Fruit fly (Drosophila melanogaster) whole organism, embryonic: ENCODE data around the gene CG3040.

Source experiments
- Abd-B ChIP-seq: fragments of 200-800 bp; sonication (Bioruptor generic); optimal IDR thresholded peaks from 2 replicates; lab custom pipeline; 2018; ENCODE audit warnings: missing biosample characterization, mild to moderate bottlenecking, missing genetic modification characterization, moderate library complexity
- Aef1 ChIP-seq: fragments of 200-800 bp; sonication (Bioruptor generic); IDR thresholded peaks from 3 replicates; pipeline ENCODE4 v1.3.6; 2022; ENCODE audit warnings: missing biosample characterization, missing genetic modification characterization
- BtbVII ChIP-seq: fragments of 200-800 bp; sonication (Bioruptor generic); optimal IDR thresholded peaks from 3 replicates; lab custom pipeline; 2017; ENCODE audit warnings: missing biosample characterization, mild to moderate bottlenecking, missing genetic modification characterization
- CG10431 ChIP-seq: fragments of 200-800 bp; sonication (Bioruptor generic); optimal IDR thresholded peaks from 3 replicates; lab custom pipeline; 2018; ENCODE audit warnings: missing biosample characterization, mild to moderate bottlenecking, missing genetic modification characterization
- CG12071 ChIP-seq: fragments of 200-800 bp; sonication (Bioruptor generic); optimal IDR thresholded peaks from 3 replicates; lab custom pipeline; 2018; ENCODE audit warnings: missing biosample characterization, mild to moderate bottlenecking, missing genetic modification characterization
- CG14710 ChIP-seq: fragments of 200-800 bp; sonication (Bioruptor generic); optimal IDR thresholded peaks from 3 replicates; lab custom pipeline; 2019; ENCODE audit warnings: missing biosample characterization, mild to moderate bottlenecking, missing genetic modification characterization, moderate library complexity
- CG14860 ChIP-seq: fragments of 200-800 bp; sonication (Bioruptor generic); IDR thresholded peaks from 3 replicates; pipeline ENCODE4 v1.3.6; 2022; ENCODE audit warnings: missing biosample characterization, missing genetic modification characterization; ENCODE audit not compliant: partially characterized antibody
- CG17612 ChIP-seq: fragments of 200-800 bp; sonication (Bioruptor generic); IDR thresholded peaks from 2 replicates; pipeline ENCODE4 v1.3.6; 2022; ENCODE audit warnings: missing biosample characterization, missing genetic modification characterization
- CG30020 ChIP-seq: fragments of 200-800 bp; optimal IDR thresholded peaks from 2 replicates; lab custom pipeline; 2019; ENCODE audit warnings: missing biosample characterization, mild to moderate bottlenecking, missing genetic modification characterization, moderate library complexity
- CG30431 ChIP-seq: fragments of 200-800 bp; sonication (Bioruptor generic); optimal IDR thresholded peaks from 2 replicates; lab custom pipeline; 2017; ENCODE audit warnings: missing biosample characterization, missing genetic modification characterization
- CG4707 ChIP-seq: fragments of 200-800 bp; sonication (Bioruptor generic); optimal IDR thresholded peaks from 2 replicates; lab custom pipeline; 2018; ENCODE audit warnings: missing biosample characterization, mild to moderate bottlenecking, missing genetic modification characterization, moderate library complexity
- CG6791 ChIP-seq: fragments of 200-800 bp; sonication (Bioruptor generic); IDR thresholded peaks from 3 replicates; pipeline ENCODE4 v1.3.6; 2022; ENCODE audit warnings: missing biosample characterization, missing genetic modification characterization; ENCODE audit not compliant: partially characterized antibody
- CG6813 ChIP-seq: fragments of 200-800 bp; sonication (Bioruptor generic); optimal IDR thresholded peaks from 2 replicates; lab custom pipeline; 2017; ENCODE audit warnings: missing biosample characterization, missing genetic modification characterization, mild to moderate bottlenecking, moderate library complexity, missing genetic modification reagents
- CG9932 ChIP-seq: fragments of 200-800 bp; sonication (Bioruptor generic); IDR thresholded peaks from 2 replicates; pipeline ENCODE4 v1.3.6; 2022; ENCODE audit warnings: missing biosample characterization, missing genetic modification characterization
- D ChIP-seq, 2 experiments: fragments of 200-800 bp in 1 of 2; fragments of >200 bp in 1 of 2; sonication (Bioruptor generic) in 1 of 2; optimal IDR thresholded peaks; 2 replicates in 1 of 2; 3 replicates in 1 of 2; lab custom pipeline; 2017; ENCODE audit warnings: mild to moderate bottlenecking in 1 of 2, missing biosample characterization in 1 of 2, missing genetic modification characterization in 1 of 2, missing genetic modification reagents in 1 of 2
- Dfd ChIP-seq, 2 experiments: fragments of >200 bp; optimal IDR thresholded peaks; 2 replicates each; lab custom pipeline; 2017; ENCODE audit warnings: missing biosample characterization in 2 of 2, missing genetic modification characterization in 2 of 2
- Doc2 ChIP-seq: fragments of 200-800 bp; sonication (Bioruptor generic); IDR thresholded peaks from 2 replicates; pipeline ENCODE4 v1.3.6; 2022; ENCODE audit warnings: missing biosample characterization, missing genetic modification characterization
- Fer2 ChIP-seq: fragments of 200-800 bp; sonication (Bioruptor generic); optimal IDR thresholded peaks from 2 replicates; lab custom pipeline; 2018; ENCODE audit warnings: missing biosample characterization, mild to moderate bottlenecking, missing genetic modification characterization, moderate library complexity
- HmgD ChIP-seq: fragments of 200-800 bp; sonication (Bioruptor generic); optimal IDR thresholded peaks from 3 replicates; lab custom pipeline; 2016; ENCODE audit warnings: missing biosample characterization, missing genetic modification characterization
- Hsf ChIP-seq: fragments of 200-800 bp; sonication (Bioruptor generic); optimal IDR thresholded peaks from 3 replicates; lab custom pipeline; 2016; ENCODE audit warnings: missing biosample characterization, missing genetic modification characterization
- Jarid2 ChIP-seq: fragments of 200-800 bp; sonication (Bioruptor generic); optimal IDR thresholded peaks from 3 replicates; lab custom pipeline; 2017; ENCODE audit warnings: mild to moderate bottlenecking, missing biosample characterization, missing genetic modification reagents, missing genetic modification characterization
- MBD-R2 ChIP-seq: fragments of 200-800 bp; sonication (Bioruptor generic); IDR thresholded peaks from 2 replicates; pipeline ENCODE4 v1.3.6; 2022; ENCODE audit warnings: missing biosample characterization, missing genetic modification characterization
- NFAT ChIP-seq: fragments of 200-800 bp; sonication (Bioruptor generic); IDR thresholded peaks from 2 replicates; pipeline ENCODE4 v1.3.6; 2022; ENCODE audit warnings: missing biosample characterization, missing genetic modification characterization
- Neu2 ChIP-seq: fragments of 200-800 bp; sonication (Bioruptor generic); optimal IDR thresholded peaks from 3 replicates; lab custom pipeline; 2016; ENCODE audit warnings: missing biosample characterization, missing genetic modification characterization, borderline replicate concordance
- Nf-YC ChIP-seq: fragments of 200-800 bp; optimal IDR thresholded peaks from 3 replicates; lab custom pipeline; 2019; ENCODE audit warnings: missing biosample characterization, mild to moderate bottlenecking, missing genetic modification characterization, moderate library complexity
- Opbp ChIP-seq: fragments of 200-800 bp; sonication (Bioruptor generic); IDR thresholded peaks from 3 replicates; pipeline ENCODE4 v1.3.6; 2022; ENCODE audit warnings: missing biosample characterization, missing genetic modification characterization; ENCODE audit not compliant: partially characterized antibody
- PHDP ChIP-seq: fragments of 200-800 bp; sonication (Bioruptor generic); optimal IDR thresholded peaks from 3 replicates; lab custom pipeline; 2018; ENCODE audit warnings: missing biosample characterization, mild to moderate bottlenecking, missing genetic modification characterization, moderate library complexity
- Taf1 ChIP-seq: fragments of 200-800 bp; sonication (Bioruptor generic); IDR thresholded peaks from 2 replicates; pipeline ENCODE4 v1.3.6; 2022; ENCODE audit warnings: missing biosample characterization, missing genetic modification characterization
- Trl ChIP-seq, 3 experiments: fragments of >200 bp in 2 of 3; fragments of 200-800 bp in 1 of 3; sonication (Bioruptor generic) in 1 of 3; optimal IDR thresholded peaks; 2 replicates in 1 of 3; 3 replicates in 2 of 3; lab custom pipeline; 2016 to 2017; ENCODE audit warnings: missing biosample characterization in 1 of 3, missing genetic modification characterization in 1 of 3
- Vsx1 ChIP-seq: fragments of 200-800 bp; sonication (Bioruptor generic); optimal IDR thresholded peaks from 2 replicates; lab custom pipeline; 2017; ENCODE audit warnings: missing biosample characterization, mild to moderate bottlenecking, missing genetic modification characterization, missing genetic modification reagents
- Xbp1 ChIP-seq: fragments of 200-800 bp; sonication (Bioruptor generic); optimal IDR thresholded peaks from 3 replicates; lab custom pipeline; 2016; ENCODE audit warnings: missing biosample characterization, mild to moderate bottlenecking, missing genetic modification characterization
- cato ChIP-seq: fragments of 200-800 bp; sonication (Bioruptor generic); optimal IDR thresholded peaks from 2 replicates; lab custom pipeline; 2016; ENCODE audit warnings: missing biosample characterization, missing genetic modification characterization, borderline replicate concordance
- chinmo ChIP-seq: fragments of 200-800 bp; sonication (Bioruptor generic); IDR thresholded peaks from 4 replicates; pipeline ENCODE4 v1.3.6; 2022; ENCODE audit warnings: missing biosample characterization, missing genetic modification characterization; ENCODE audit not compliant: partially characterized antibody
- crc ChIP-seq: fragments of 200-800 bp; sonication (Bioruptor generic); optimal IDR thresholded peaks from 2 replicates; lab custom pipeline; 2016; ENCODE audit warnings: missing biosample characterization, missing genetic modification characterization
- dati ChIP-seq: fragments of 200-800 bp; sonication (Bioruptor generic); IDR thresholded peaks from 2 replicates; pipeline ENCODE4 v1.3.6; 2022; ENCODE audit warnings: missing biosample characterization, missing genetic modification characterization
- disco-r ChIP-seq: fragments of 200-800 bp; sonication (Bioruptor generic); optimal IDR thresholded peaks from 2 replicates; lab custom pipeline; 2016; ENCODE audit warnings: missing biosample characterization, missing genetic modification characterization
- ems ChIP-seq: fragments of 200-800 bp; sonication (Bioruptor generic); optimal IDR thresholded peaks from 3 replicates; lab custom pipeline; 2016; ENCODE audit warnings: missing biosample characterization, missing genetic modification characterization
- en ChIP-seq: fragments of 200-800 bp; sonication (Bioruptor generic); optimal IDR thresholded peaks from 2 replicates; lab custom pipeline; 2016; ENCODE audit warnings: missing biosample characterization, missing genetic modification characterization
- insv ChIP-seq, 2 experiments: fragments of 200-800 bp; sonication (Bioruptor generic); optimal IDR thresholded peaks; 3 replicates each; lab custom pipeline; 2016 to 2018; ENCODE audit warnings: missing biosample characterization in 2 of 2, missing genetic modification characterization in 2 of 2
- kni ChIP-seq: fragments of 200-800 bp; sonication (Bioruptor generic); optimal IDR thresholded peaks from 3 replicates; lab custom pipeline; 2017; ENCODE audit warnings: mild to moderate bottlenecking, missing biosample characterization, missing genetic modification reagents, missing genetic modification characterization
- luna ChIP-seq: fragments of 200-800 bp; sonication (Bioruptor generic); optimal IDR thresholded peaks from 2 replicates; lab custom pipeline; 2016; ENCODE audit warnings: missing biosample characterization, missing genetic modification characterization
- phol ChIP-seq: fragments of 200-800 bp; sonication (Bioruptor generic); optimal IDR thresholded peaks from 3 replicates; lab custom pipeline; 2018; ENCODE audit warnings: missing biosample characterization, mild to moderate bottlenecking, missing genetic modification characterization, moderate library complexity
- shn ChIP-seq: fragments of 200-800 bp; sonication (Bioruptor generic); optimal IDR thresholded peaks from 3 replicates; lab custom pipeline; 2016; ENCODE audit warnings: missing biosample characterization, missing genetic modification characterization
- slou ChIP-seq: fragments of 200-800 bp; sonication (Bioruptor generic); optimal IDR thresholded peaks from 3 replicates; lab custom pipeline; 2016; ENCODE audit warnings: missing biosample characterization, missing genetic modification characterization
- sna ChIP-seq: fragments of 200-800 bp; sonication (Bioruptor generic); IDR thresholded peaks from 2 replicates; pipeline ENCODE4 v1.3.6; 2022; ENCODE audit warnings: missing biosample characterization, missing genetic modification characterization; ENCODE audit not compliant: partially characterized antibody
- tx ChIP-seq: fragments of 200-800 bp; sonication (Bioruptor generic); optimal IDR thresholded peaks from 2 replicates; lab custom pipeline; 2016; ENCODE audit warnings: missing biosample characterization, missing genetic modification characterization
- usp ChIP-seq: fragments of >200 bp; optimal IDR thresholded peaks from 2 replicates; lab custom pipeline; 2017; ENCODE audit warnings: missing biosample characterization, missing genetic modification characterization

The CG3040 gene

DNA sequence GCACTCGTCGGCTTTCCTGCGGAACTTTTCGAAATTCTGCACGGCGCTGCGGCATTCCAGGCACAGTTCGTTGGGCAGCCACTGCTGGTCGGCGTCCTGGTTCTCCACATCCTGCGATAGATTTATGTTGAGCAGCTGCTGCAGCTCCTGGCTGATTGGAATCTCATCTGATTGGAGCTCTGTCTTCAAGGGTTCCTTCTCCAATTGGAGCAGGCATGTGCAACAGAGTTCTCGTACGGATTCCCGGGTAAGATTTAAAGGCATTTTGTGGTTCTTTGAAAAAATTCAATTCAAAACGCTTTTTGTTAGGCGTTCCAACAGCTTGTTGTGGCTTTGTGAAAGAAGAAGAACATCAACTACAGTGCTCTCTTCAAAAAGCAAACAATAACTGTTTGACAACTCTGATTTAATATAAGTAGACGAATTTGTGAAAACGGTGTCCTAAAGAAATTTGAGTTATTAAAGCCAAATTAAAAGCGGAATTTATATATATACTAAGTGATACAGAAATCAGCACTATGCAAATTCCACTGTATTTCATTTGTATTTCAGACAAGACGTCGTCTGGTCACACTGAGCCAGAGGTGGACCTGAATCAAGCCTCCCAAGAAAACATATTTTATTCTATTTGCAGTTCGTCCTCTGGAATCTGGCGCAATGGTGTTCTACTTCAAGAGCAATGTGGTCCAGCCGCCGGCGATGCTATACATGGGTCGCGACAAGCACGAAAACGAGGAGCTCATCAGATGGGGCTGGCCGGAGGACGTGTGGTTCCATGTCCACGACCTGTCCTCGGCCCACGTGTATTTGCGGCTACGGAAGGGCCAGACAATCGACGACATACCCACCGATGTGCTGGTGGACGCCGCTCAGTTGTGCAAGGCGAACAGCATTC is 40.4 kb upstream of the CG3040 start, which contains the start of the genes CG3032 and CG4593 (continued):
- TF ChIP-seq kni (GFP tag; lab: Kevin White, UChicago) = no peak
- TF ChIP-seq Neu2 (GFP tag; lab: Kevin White, UChicago) = no peak
- peak; percentile 70 for TF ChIP-seq CG12071
- no peak for TF ChIP-seq CG14860 (GFP tag; lab: Robert Waterston, UW)
- peak; percentile 78 for TF ChIP-seq phol (tag; lab: Kevin White, UChicago)
- TF ChIP-seq CG10431 (GFP tag; lab: Kevin White, UChicago) = no peak
- peak; percentile 42 for TF ChIP-seq CG30020
- TF ChIP-seq Abd-B (GFP tag; lab: Kevin White, UChicago) = peak; percentile 75
- TF ChIP-seq sna (GFP tag; lab: Robert Waterston, UW) = no peak
- peak; percentile 79 for TF ChIP-seq dati (GFP tag; lab: Robert Waterston, UW)
- TF ChIP-seq chinmo (GFP tag; lab: Robert Waterston, UW) = no peak
- TF ChIP-seq ems (GFP tag; lab: Kevin White, UChicago) = peak; percentile 69
- peak; percentile 19 for TF ChIP-seq Vsx1
- TF ChIP-seq Hsf = peak; percentile 88
- TF ChIP-seq HmgD = peak; percentile 25
- TF ChIP-seq Trl (optimal IDR thresholded peaks at IDR 0.05; lab: Kevin White, UChicago) = no peak
- peak; percentile 80 for TF ChIP-seq Trl (GFP tag; optimal IDR thresholded peaks at IDR 0.05; lab: Kevin White, UChicago)
- TF ChIP-seq insv (GFP tag; optimal IDR thresholded peaks at IDR 0.05; lab: Kevin White, UChicago) = peak; percentile 87 to 98
- peak; percentile 84 for TF ChIP-seq PHDP (tag; lab: Kevin White, UChicago)
- TF ChIP-seq CG6791 = no peak
- TF ChIP-seq Fer2 (tag; lab: Kevin White, UChicago) = peak; percentile 33
- TF ChIP-seq Doc2 (GFP tag; lab: Robert Waterston, UW) = no peak
- peak; percentile 30 for TF ChIP-seq CG6813
- peak; percentile 64 for TF ChIP-seq crc
- TF ChIP-seq Opbp (GFP tag; lab: Robert Waterston, UW) = no peak
- peak; percentile 95 for TF ChIP-seq MBD-R2 (GFP tag; lab: Robert Waterston, UW)
- peak; percentile 87 for TF ChIP-seq Xbp1 (GFP tag; lab: Kevin White, UChicago)
- peak; percentile 71 for TF ChIP-seq slou (GFP tag; lab: Kevin White, UChicago)
- no peak for TF ChIP-seq Jarid2
- peak; percentile 85 for TF ChIP-seq Taf1 (GFP tag; lab: Robert Waterston, UW)
- peak; percentile 48 for TF ChIP-seq shn (GFP tag; lab: Kevin White, UChicago)
- TF ChIP-seq disco-r (GFP tag; lab: Kevin White, UChicago) = no peak
- peak; percentile 93 for TF ChIP-seq CG9932 (GFP tag; lab: Robert Waterston, UW)
- TF ChIP-seq luna = peak; percentile 6
- peak; percentile 92 for TF ChIP-seq Aef1 (GFP tag; lab: Robert Waterston, UW)
- TF ChIP-seq CG30431 (GFP tag; lab: Kevin White, UChicago) = peak; percentile 61
- TF ChIP-seq Dfd (GFP tag; optimal IDR thresholded peaks at IDR 0.05; lab: Kevin White, UChicago) = no peak
- no peak for TF ChIP-seq D (optimal IDR thresholded peaks at IDR 0.05; lab: Kevin White, UChicago)
- TF ChIP-seq D (GFP tag; optimal IDR thresholded peaks at IDR 0.05; lab: Kevin White, UChicago) = peak; percentile 24
- TF ChIP-seq en (GFP tag; lab: Kevin White, UChicago) = peak; percentile 20
- TF ChIP-seq usp (GFP tag; lab: Kevin White, UChicago) = no peak
- peak; percentile 9 for TF ChIP-seq BtbVII (GFP tag; lab: Kevin White, UChicago)
- TF ChIP-seq NFAT (GFP tag; lab: Robert Waterston, UW) = peak; percentile 94
- TF ChIP-seq CG4707 (GFP tag; lab: Kevin White, UChicago) = no peak
- peak; percentile 28; the same call in 1 of the 2 replicates for TF ChIP-seq CG17612 (GFP tag; lab: Robert Waterston, UW)
- peak; percentile 68 for TF ChIP-seq CG14710 (tag; lab: Kevin White, UChicago)
- TF ChIP-seq Nf-YC (tag; lab: Kevin White, UChicago) = peak; percentile 48
- TF ChIP-seq tx (GFP tag; lab: Kevin White, UChicago) = peak; percentile 77
- peak; percentile 55 for TF ChIP-seq cato
